Worm (Caenorhabditis elegans) whole organism, young adult: ENCODE results near the gene F56F10.2.

Experiments
- B0035.1 ChIP-seq: sonication (generic microtip); optimal IDR thresholded peaks from 2 replicates; lab custom pipeline; 2016; ENCODE audit warnings: missing genetic modification characterization, mild to moderate bottlenecking, missing compliant biosample characterization, missing genotype, missing genetic modification reagents
- C17E4.6 ChIP-seq: fragments of 200-800 bp; sonication (Bioruptor generic); IDR thresholded peaks from 2 replicates; pipeline ENCODE4 v1.3.6; 2022; ENCODE audit warnings: missing genetic modification reagents, missing genetic modification characterization, missing compliant biosample characterization
- F23B12.7 ChIP-seq: sonication (generic microtip); optimal IDR thresholded peaks from 2 replicates; lab custom pipeline; 2017; ENCODE audit warnings: missing genetic modification characterization, mild to moderate bottlenecking, missing compliant biosample characterization, antibody characterized with exemption, moderate library complexity; ENCODE audit not compliant: insufficient read depth
- F39B2.1 ChIP-seq: fragments of 200-800 bp; sonication (Bioruptor generic); IDR thresholded peaks from 2 replicates; pipeline ENCODE4 v1.3.6; 2022; ENCODE audit warnings: missing genetic modification reagents, missing genetic modification characterization, missing compliant biosample characterization
- F49E8.2 ChIP-seq: sonication (generic microtip); optimal IDR thresholded peaks from 3 replicates; lab custom pipeline; 2017; ENCODE audit warnings: missing genetic modification characterization, mild to moderate bottlenecking, missing compliant biosample characterization, antibody characterized with exemption, moderate library complexity; ENCODE audit not compliant: insufficient read depth
- F55B11.4 ChIP-seq: sonication (generic microtip); optimal IDR thresholded peaks from 2 replicates; lab custom pipeline; 2016; ENCODE audit warnings: missing compliant biosample characterization, missing genetic modification characterization, borderline replicate concordance; ENCODE audit not compliant: insufficient read depth
- F57C9.4 ChIP-seq: sonication (generic microtip); optimal IDR thresholded peaks from 2 replicates; lab custom pipeline; 2017; ENCODE audit warnings: mild to moderate bottlenecking, missing genetic modification characterization, missing compliant biosample characterization
- K12H6.12 ChIP-seq: fragments of 200-800 bp; sonication (Bioruptor generic); optimal IDR thresholded peaks from 2 replicates; lab custom pipeline; 2018; ENCODE audit warnings: mild to moderate bottlenecking, missing genetic modification characterization, missing compliant biosample characterization
- T07F8.4 ChIP-seq: sonication (generic microtip); optimal IDR thresholded peaks from 2 replicates; lab custom pipeline; 2016; ENCODE audit warnings: mild to moderate bottlenecking, missing genetic modification characterization, moderate library complexity, missing compliant biosample characterization
- T26A5.8 ChIP-seq: sonication (generic microtip); optimal IDR thresholded peaks from 2 replicates; lab custom pipeline; 2016; ENCODE audit warnings: missing genetic modification characterization, missing compliant biosample characterization
- Y67H2A.10 ChIP-seq: fragments of 200-800 bp; sonication (Bioruptor generic); conservative IDR thresholded peaks from 2 replicates; pipeline ENCODE4 v1.3.6; 2022; ENCODE audit warnings: missing genetic modification reagents, missing genetic modification characterization, missing compliant biosample characterization
- Y95B8A.8 ChIP-seq: fragments of 200-800 bp; sonication (Bioruptor generic); IDR thresholded peaks from 2 replicates; pipeline ENCODE4 v1.3.6; 2022; ENCODE audit warnings: missing genetic modification reagents, missing genetic modification characterization, missing compliant biosample characterization
- aptf-2 ChIP-seq: fragments of 200-800 bp; sonication (Bioruptor generic); conservative IDR thresholded peaks from 2 replicates; pipeline ENCODE4 v1.3.6; 2022; ENCODE audit warnings: missing genetic modification reagents, missing genetic modification characterization, missing compliant biosample characterization
- attf-6 ChIP-seq: fragments of 200-800 bp; sonication (Bioruptor generic); IDR thresholded peaks from 2 replicates; pipeline ENCODE4 v1.3.6; 2022; ENCODE audit warnings: missing genetic modification reagents, missing genetic modification characterization, missing compliant biosample characterization
- bed-2 ChIP-seq: fragments of 200-800 bp; sonication (Bioruptor generic); IDR thresholded peaks from 2 replicates; pipeline ENCODE4 v1.3.6; 2022; ENCODE audit warnings: missing genetic modification reagents, missing genetic modification characterization, missing compliant biosample characterization
- ceh-40 ChIP-seq: fragments of 200-800 bp; sonication (Bioruptor generic); IDR thresholded peaks from 2 replicates; pipeline ENCODE4 v1.3.6; 2022; ENCODE audit warnings: missing genetic modification characterization, missing compliant biosample characterization
- ceh-91 ChIP-seq: fragments of 200-800 bp; sonication (Bioruptor generic); IDR thresholded peaks from 2 replicates; pipeline ENCODE4 v1.3.6; 2022; ENCODE audit warnings: missing genetic modification reagents, missing genetic modification characterization, missing compliant biosample characterization
- chd-7 ChIP-seq: sonication (generic microtip); optimal IDR thresholded peaks from 2 replicates; lab custom pipeline; 2016; ENCODE audit warnings: mild to moderate bottlenecking, missing genetic modification characterization, moderate library complexity, missing compliant biosample characterization
- dpl-1 ChIP-seq: fragments of 150-350 bp; optimal IDR thresholded peaks from 2 replicates; lab custom pipeline; 2014; ENCODE audit warnings: missing biosample characterization, missing genetic modification reagents, missing genetic modification characterization
- ekl-4 ChIP-seq: fragments of 200-800 bp; sonication (Bioruptor generic); IDR thresholded peaks from 2 replicates; pipeline ENCODE4 v1.3.6; 2022; ENCODE audit warnings: missing genetic modification reagents, missing genetic modification characterization, missing compliant biosample characterization
- hmg-1.2 ChIP-seq: fragments of 200-800 bp; sonication (Bioruptor generic); IDR thresholded peaks from 2 replicates; pipeline ENCODE4 v1.3.6; 2022; ENCODE audit warnings: missing genetic modification reagents, missing genetic modification characterization, missing compliant biosample characterization
- hmg-20 ChIP-seq: fragments of 200-800 bp; sonication (Bioruptor generic); IDR thresholded peaks from 2 replicates; pipeline ENCODE4 v1.3.6; 2022; ENCODE audit warnings: missing genetic modification reagents, missing genetic modification characterization, missing compliant biosample characterization
- lin-54 ChIP-seq: fragments of 200-800 bp; sonication (Bioruptor generic); optimal IDR thresholded peaks from 2 replicates; lab custom pipeline; 2018; ENCODE audit warnings: mild to moderate bottlenecking, missing genetic modification characterization, missing compliant biosample characterization
- lir-1 ChIP-seq: fragments of 200-800 bp; sonication (Bioruptor generic); conservative IDR thresholded peaks from 2 replicates; pipeline ENCODE4 v1.3.6; 2022; ENCODE audit warnings: missing genetic modification reagents, missing genetic modification characterization, missing compliant biosample characterization
- lsl-1 ChIP-seq: fragments of 200-800 bp; sonication (Bioruptor generic); optimal IDR thresholded peaks from 2 replicates; lab custom pipeline; 2018; ENCODE audit warnings: mild to moderate bottlenecking, missing genetic modification characterization, moderate library complexity, missing compliant biosample characterization
- madf-6 ChIP-seq: fragments of 200-800 bp; sonication (Bioruptor generic); IDR thresholded peaks from 2 replicates; pipeline ENCODE4 v1.3.6; 2022; ENCODE audit warnings: missing genetic modification reagents, missing genetic modification characterization, missing compliant biosample characterization
- mes-4 ChIP-seq: sonication (generic microtip); optimal IDR thresholded peaks from 2 replicates; lab custom pipeline; 2016; ENCODE audit warnings: missing genotype, missing genetic modification characterization, missing compliant biosample characterization
- nfya-2 ChIP-seq: fragments of 200-800 bp; sonication (Bioruptor generic); IDR thresholded peaks from 2 replicates; pipeline ENCODE4 v1.3.6; 2022; ENCODE audit warnings: missing genetic modification reagents, missing genetic modification characterization, missing compliant biosample characterization
- nhr-179 ChIP-seq: sonication (generic microtip); optimal IDR thresholded peaks from 2 replicates; lab custom pipeline; 2016; ENCODE audit warnings: mild to moderate bottlenecking, missing genetic modification characterization, missing compliant biosample characterization
- nhr-27 ChIP-seq: fragments of 200-800 bp; sonication (Bioruptor generic); optimal IDR thresholded peaks from 2 replicates; lab custom pipeline; 2018; ENCODE audit warnings: mild to moderate bottlenecking, missing genetic modification characterization, moderate library complexity, missing compliant biosample characterization
- pbrm-1 ChIP-seq: fragments of 200-800 bp; sonication (Bioruptor generic); IDR thresholded peaks from 2 replicates; pipeline ENCODE4 v1.3.6; 2022; ENCODE audit warnings: missing genetic modification reagents, missing genetic modification characterization, missing compliant biosample characterization
- pha-4 ChIP-seq: fragments of 150-350 bp; sonication (generic microtip); optimal IDR thresholded peaks from 2 replicates; lab custom pipeline; 2014; ENCODE audit warnings: missing biosample characterization, missing genetic modification reagents, missing genetic modification characterization
- sdz-38 ChIP-seq: sonication (generic microtip); optimal IDR thresholded peaks from 2 replicates; lab custom pipeline; 2016; ENCODE audit warnings: missing genotype, missing genetic modification characterization, missing compliant biosample characterization
- snpc-3.4 ChIP-seq: sonication (generic microtip); optimal IDR thresholded peaks from 2 replicates; lab custom pipeline; 2017; ENCODE audit warnings: missing genetic modification characterization, mild to moderate bottlenecking, missing compliant biosample characterization, antibody characterized with exemption, moderate library complexity, missing genotype, missing genetic modification reagents
- snpc-4 ChIP-seq, 5 experiments: fragments of 150-350 bp in 1 of 5; sonication (generic microtip) in 4 of 5; optimal IDR thresholded peaks; 2 replicates each; lab custom pipeline; 2014 to 2018; ENCODE audit warnings: missing genetic modification characterization in 5 of 5, missing biosample characterization in 3 of 5, antibody characterized with exemption in 2 of 5, mild to moderate bottlenecking in 2 of 5, missing compliant biosample characterization in 2 of 5, missing genotype in 2 of 5, moderate library complexity in 2 of 5, missing genetic modification reagents in 1 of 5
- tbp1 ChIP-seq: fragments of 200-800 bp; sonication (Bioruptor generic); optimal IDR thresholded peaks from 2 replicates; lab custom pipeline; 2018; ENCODE audit warnings: mild to moderate bottlenecking, missing genetic modification characterization, missing compliant biosample characterization
- unc-62 ChIP-seq: fragments of 150-350 bp; optimal IDR thresholded peaks from 2 replicates; lab custom pipeline; 2014; ENCODE audit warnings: missing biosample characterization, missing genetic modification reagents, missing genetic modification characterization
- xnd-1 ChIP-seq: sonication (generic microtip); optimal IDR thresholded peaks from 2 replicates; lab custom pipeline; 2016; ENCODE audit warnings: missing genotype, missing genetic modification reagents, missing genetic modification characterization, missing compliant biosample characterization
- ztf-22 ChIP-seq: fragments of 200-800 bp; sonication (Bioruptor generic); optimal IDR thresholded peaks from 2 replicates; lab custom pipeline; 2018; ENCODE audit warnings: mild to moderate bottlenecking, missing genetic modification characterization, moderate library complexity, missing compliant biosample characterization
- ztf-26 ChIP-seq: sonication (generic microtip); optimal IDR thresholded peaks from 2 replicates; lab custom pipeline; 2017; ENCODE audit warnings: missing genetic modification characterization, missing compliant biosample characterization

Gene F56F10.2

DNA sequence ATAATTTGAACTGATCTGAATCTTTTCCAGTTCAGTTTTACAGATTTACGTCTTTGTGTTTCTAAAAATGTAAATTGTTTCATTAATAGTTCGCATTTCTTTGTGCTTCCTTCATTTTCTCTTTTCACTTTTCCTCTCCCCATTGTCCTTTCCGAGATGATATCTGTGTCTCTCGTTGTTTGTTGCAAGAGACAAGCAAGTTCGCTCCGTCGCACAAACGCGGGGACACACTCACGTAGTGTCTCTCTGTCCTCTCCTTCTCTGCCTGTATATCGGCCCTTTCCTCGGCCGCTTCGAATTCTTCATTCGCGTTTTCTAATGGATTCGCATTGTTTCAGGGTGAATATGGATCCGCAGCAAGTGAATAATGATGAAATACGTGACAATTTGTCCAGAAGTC lies 17.5 kb downstream of the F56F10.2 start, which contains the start of gene ZC13.1 (continued):
- TF ChIP-seq ztf-22 (GFP tag; lab: Kevin White, UChicago): no peak
- TF ChIP-seq lin-54 (GFP tag; lab: Kevin White, UChicago): no peak
- no peak for TF ChIP-seq xnd-1
- no peak for TF ChIP-seq F55B11.4
- TF ChIP-seq hmg-1.2 (GFP tag; lab: Robert Waterston, UW): peak; percentile 50; the same call in 1 of the 2 replicates
- no peak for TF ChIP-seq madf-6 (GFP tag; lab: Robert Waterston, UW)
- TF ChIP-seq sdz-38 (tag; lab: Kevin White, UChicago): no peak
- TF ChIP-seq K12H6.12: peak; percentile 0
- TF ChIP-seq B0035.1 (tag; lab: Kevin White, UChicago): no peak
- no peak for TF ChIP-seq C17E4.6 (GFP tag; lab: Robert Waterston, UW)
- TF ChIP-seq unc-62: no peak
- TF ChIP-seq ceh-91 (GFP tag; lab: Robert Waterston, UW): no peak
- TF ChIP-seq pbrm-1 (GFP tag; lab: Robert Waterston, UW): 0 out of 2 replicates have a peak, but pooled peaks have one; percentile 11

DNA sequence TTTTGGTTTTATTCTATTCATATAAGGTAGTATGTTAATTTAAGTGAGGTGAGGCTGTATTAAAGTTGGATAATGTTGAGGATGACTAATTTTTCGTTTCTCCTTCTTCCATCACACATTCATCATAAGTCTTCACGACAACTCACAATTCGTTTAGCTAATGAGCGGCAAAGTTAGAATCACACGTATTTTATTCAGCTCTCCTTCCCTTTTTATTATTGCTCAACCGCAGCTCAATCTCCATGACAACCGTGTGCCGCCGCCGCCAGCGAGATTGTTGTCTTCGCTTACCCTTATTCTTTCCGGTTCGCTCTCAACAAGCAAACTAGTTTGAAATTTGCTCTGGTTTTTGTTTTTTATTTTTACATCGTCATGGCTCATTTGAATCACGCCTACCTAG lies 21.0 kb downstream of the F56F10.2 start, which contains the start of gene ZC13.2:
ZC13.2 (plus strand) TSS at position 301 of the 400 bp plus-strand sequence.
- no peak for TF ChIP-seq F23B12.7
- no peak for TF ChIP-seq pha-4 (tag; lab: Kevin White, UChicago)
- TF ChIP-seq ekl-4: no peak
- TF ChIP-seq tbp1 (GFP tag; lab: Kevin White, UChicago): no peak
- TF ChIP-seq snpc-3.4 (tag; lab: Kevin White, UChicago): no peak
- no peak for TF ChIP-seq lir-1
- TF ChIP-seq pbrm-1 (GFP tag; lab: Robert Waterston, UW): no peak
- no peak for TF ChIP-seq Y95B8A.8
- TF ChIP-seq mes-4 (tag; lab: Kevin White, UChicago): no peak
- TF ChIP-seq nhr-27 (tag; lab: Kevin White, UChicago): no peak
- TF ChIP-seq attf-6 (GFP tag; lab: Robert Waterston, UW): no peak
- no peak for TF ChIP-seq T26A5.8
- TF ChIP-seq ceh-40 (GFP tag; lab: Robert Waterston, UW): no peak
- TF ChIP-seq ztf-22 (GFP tag; lab: Kevin White, UChicago): no peak
- no peak for TF ChIP-seq aptf-2 (GFP tag; lab: Robert Waterston, UW)
- no peak for TF ChIP-seq T07F8.4
- TF ChIP-seq sdz-38 (tag; lab: Kevin White, UChicago): no peak
- no peak for TF ChIP-seq K12H6.12
- no peak for TF ChIP-seq lin-54 (GFP tag; lab: Kevin White, UChicago)
- TF ChIP-seq dpl-1 (GFP tag; lab: Kevin White, UChicago): no peak
- TF ChIP-seq, all 124 proteins: peak for 0

DNA sequence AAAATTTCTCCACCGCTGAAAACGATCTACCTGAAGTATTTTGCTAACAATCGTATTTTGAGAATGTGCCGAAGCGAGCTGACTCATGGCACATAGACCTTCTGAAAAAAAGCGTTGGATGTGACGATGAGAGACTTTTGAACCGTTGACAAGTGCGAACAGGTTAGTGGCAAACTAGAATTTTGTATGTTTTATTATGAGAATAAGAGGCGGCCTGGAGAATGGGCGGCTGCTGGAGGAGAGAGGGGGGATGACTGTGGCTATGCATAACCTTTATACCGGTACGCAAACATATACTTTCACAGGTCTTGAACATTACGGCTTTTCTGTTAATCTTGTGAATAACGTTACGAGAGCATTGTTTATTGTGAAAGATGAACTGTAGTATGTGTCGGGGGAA lies 28.9 kb downstream of the F56F10.2 start, which contains the start of gene mam-1:
mam-1 (minus strand) TSS at position 101 of the 400 bp plus-strand sequence.
- TF ChIP-seq Y67H2A.10 (GFP tag; lab: Robert Waterston, UW): no peak
- no peak for TF ChIP-seq F57C9.4 (tag; lab: Kevin White, UChicago)
- no peak for TF ChIP-seq F49E8.2
- no peak for TF ChIP-seq nhr-27 (tag; lab: Kevin White, UChicago)
- TF ChIP-seq nhr-179 (tag; lab: Kevin White, UChicago): no peak
- TF ChIP-seq nfya-2 (GFP tag; lab: Robert Waterston, UW): no peak
- TF ChIP-seq chd-7 (tag; lab: Kevin White, UChicago): no peak
- no peak for TF ChIP-seq bed-2 (GFP tag; lab: Robert Waterston, UW)
- TF ChIP-seq ztf-26 (tag; lab: Kevin White, UChicago): no peak
- no peak for TF ChIP-seq hmg-20
- no peak for TF ChIP-seq F39B2.1
- no peak for TF ChIP-seq lsl-1 (GFP tag; lab: Kevin White, UChicago)
- TF ChIP-seq snpc-4 (GFP tag; optimal IDR thresholded peaks at IDR 0.05; lab: Kevin White, UChicago): no peak
- TF ChIP-seq snpc-4 (tag; optimal IDR thresholded peaks at IDR 0.05; lab: Kevin White, UChicago): no peak
